Worm (Caenorhabditis elegans) whole organism, L1 larva: ENCODE measurements around the gene K04H4.5.

ENCODE experiments used
- fos-1 ChIP-seq: fragments of 150-350 bp; optimal IDR thresholded peaks from 2 replicates; lab custom pipeline; 2014; ENCODE audit warnings: missing biosample characterization, missing genetic modification characterization
- jun-1 ChIP-seq: fragments of 150-350 bp; optimal IDR thresholded peaks from 2 replicates; lab custom pipeline; 2014; ENCODE audit warnings: missing biosample characterization, missing genetic modification reagents, missing genetic modification characterization
- lin-15B ChIP-seq: fragments of 150-350 bp; sonication (generic microtip); optimal IDR thresholded peaks from 3 replicates; lab custom pipeline; 2014; ENCODE audit warnings: missing biosample characterization, missing genetic modification characterization

DNA sequence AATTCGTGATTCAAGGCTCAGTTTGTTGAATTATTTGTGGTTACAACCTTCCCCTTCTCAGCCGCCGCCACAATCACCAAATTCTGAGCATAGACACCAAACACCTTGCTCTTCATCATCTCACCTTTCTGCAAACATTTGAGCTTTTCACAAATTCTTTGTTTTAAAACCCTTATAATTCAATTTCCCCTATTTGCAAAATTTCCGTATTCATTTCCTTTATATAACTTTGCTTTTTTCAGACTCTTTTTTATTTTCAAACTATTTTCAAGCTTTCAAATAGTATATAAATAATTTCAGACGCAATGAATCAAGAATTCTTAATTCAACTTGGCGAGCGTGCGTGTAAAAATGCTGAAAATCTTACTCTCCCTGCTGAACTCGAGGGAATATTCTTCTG, 24.3 kb downstream of the K04H4.5 start, which contains the start of gene tkr-1:
- TF ChIP-seq jun-1 (tag; lab: Kevin White, UChicago), result no peak
- TF ChIP-seq fos-1 (tag; lab: Kevin White, UChicago), result no peak
- TF ChIP-seq lin-15B (tag; lab: Kevin White, UChicago), result no peak
